Fruit fly (Drosophila melanogaster) whole organism, embryonic: ENCODE results near the gene DIP2.

ENCODE experiments used
- Abd-B ChIP-seq: fragments of 200-800 bp; sonication (Bioruptor generic); optimal IDR thresholded peaks from 2 replicates; lab custom pipeline; 2018; ENCODE audit warnings: missing biosample characterization, mild to moderate bottlenecking, missing genetic modification characterization, moderate library complexity
- Atf6 ChIP-seq: fragments of 200-800 bp; sonication (Bioruptor generic); IDR thresholded peaks from 2 replicates; pipeline ENCODE4 v1.3.6; 2022; ENCODE audit warnings: missing biosample characterization, missing genetic modification characterization
- Blimp-1 ChIP-seq: fragments of 200-800 bp; sonication (Bioruptor generic); optimal IDR thresholded peaks from 3 replicates; lab custom pipeline; 2018; ENCODE audit warnings: missing biosample characterization, missing genetic modification characterization, mild to moderate bottlenecking, moderate library complexity, missing genetic modification reagents
- CG10321 ChIP-seq: fragments of 200-800 bp; sonication (Bioruptor generic); IDR thresholded peaks from 2 replicates; pipeline ENCODE4 v1.3.6; 2022; ENCODE audit warnings: missing biosample characterization, missing genetic modification characterization
- CG12744 ChIP-seq: fragments of 200-800 bp; sonication (Bioruptor generic); optimal IDR thresholded peaks from 2 replicates; lab custom pipeline; 2016; ENCODE audit warnings: missing biosample characterization, missing genetic modification characterization
- CG12769 ChIP-seq: fragments of 200-800 bp; sonication (Bioruptor generic); optimal IDR thresholded peaks from 2 replicates; lab custom pipeline; 2019; ENCODE audit warnings: missing biosample characterization, mild to moderate bottlenecking, missing genetic modification characterization, moderate library complexity
- CG2120 ChIP-seq: fragments of 200-800 bp; sonication (Bioruptor generic); optimal IDR thresholded peaks from 3 replicates; lab custom pipeline; 2016; ENCODE audit warnings: missing biosample characterization, missing genetic modification characterization
- CG2678 ChIP-seq: fragments of 200-800 bp; sonication (Bioruptor generic); optimal IDR thresholded peaks from 3 replicates; lab custom pipeline; 2019; ENCODE audit warnings: missing biosample characterization, mild to moderate bottlenecking, missing genetic modification characterization, moderate library complexity
- CG31441 ChIP-seq: fragments of 200-800 bp; sonication (Bioruptor generic); IDR thresholded peaks from 2 replicates; pipeline ENCODE4 v1.3.6; 2022; ENCODE audit warnings: missing biosample characterization, missing genetic modification characterization
- CG3407 ChIP-seq: fragments of 200-800 bp; sonication (Bioruptor generic); optimal IDR thresholded peaks from 2 replicates; lab custom pipeline; 2018; ENCODE audit warnings: missing biosample characterization, mild to moderate bottlenecking, missing genetic modification characterization
- CG42726 ChIP-seq: fragments of 200-800 bp; sonication (Bioruptor generic); IDR thresholded peaks from 2 replicates; pipeline ENCODE4 v1.3.6; 2022; ENCODE audit warnings: missing biosample characterization, missing genetic modification characterization; ENCODE audit not compliant: partially characterized antibody
- CG4282 ChIP-seq: fragments of 200-800 bp; sonication (Bioruptor generic); optimal IDR thresholded peaks from 2 replicates; lab custom pipeline; 2016; ENCODE audit warnings: missing biosample characterization, missing genetic modification characterization
- CG5180 ChIP-seq: fragments of 200-800 bp; sonication (Bioruptor generic); optimal IDR thresholded peaks from 3 replicates; lab custom pipeline; 2017; ENCODE audit warnings: missing biosample characterization, missing genetic modification characterization, mild to moderate bottlenecking, moderate library complexity, missing genetic modification reagents
- CG6272 ChIP-seq: fragments of 200-800 bp; sonication (Bioruptor generic); IDR thresholded peaks from 2 replicates; pipeline ENCODE4 v1.3.6; 2022; ENCODE audit warnings: missing biosample characterization, missing genetic modification characterization
- CG6689 ChIP-seq: fragments of 200-800 bp; sonication (Bioruptor generic); IDR thresholded peaks from 2 replicates; pipeline ENCODE4 v1.3.6; 2022; ENCODE audit warnings: missing biosample characterization, missing genetic modification characterization
- CG7928 ChIP-seq: fragments of 200-800 bp; sonication (Bioruptor generic); optimal IDR thresholded peaks from 2 replicates; lab custom pipeline; 2017; ENCODE audit warnings: missing biosample characterization, mild to moderate bottlenecking, missing genetic modification characterization
- CG8281 ChIP-seq: fragments of 200-800 bp; sonication (Bioruptor generic); optimal IDR thresholded peaks from 2 replicates; lab custom pipeline; 2018; ENCODE audit warnings: missing biosample characterization, mild to moderate bottlenecking, missing genetic modification characterization, moderate library complexity
- CG8478 ChIP-seq: fragments of >200 bp; optimal IDR thresholded peaks from 2 replicates; lab custom pipeline; 2018
- CG8924 ChIP-seq: fragments of 200-800 bp; optimal IDR thresholded peaks from 3 replicates; lab custom pipeline; 2019; ENCODE audit warnings: missing biosample characterization, mild to moderate bottlenecking, missing genetic modification characterization, moderate library complexity
- CG9876 ChIP-seq: fragments of 200-800 bp; sonication (Bioruptor generic); optimal IDR thresholded peaks from 2 replicates; lab custom pipeline; 2016; ENCODE audit warnings: missing biosample characterization, missing genetic modification characterization
- Hr78 ChIP-seq, 2 experiments: fragments of 200-800 bp in 1 of 2; fragments of >200 bp in 1 of 2; sonication (Bioruptor generic) in 1 of 2; optimal IDR thresholded peaks; 2 replicates each; lab custom pipeline; 2017 to 2019; ENCODE audit warnings: missing biosample characterization in 2 of 2, missing genetic modification characterization in 2 of 2, mild to moderate bottlenecking in 1 of 2, moderate library complexity in 1 of 2
- MTF-1 ChIP-seq: fragments of 200-800 bp; sonication (Bioruptor generic); optimal IDR thresholded peaks from 2 replicates; lab custom pipeline; 2018; ENCODE audit warnings: missing biosample characterization, mild to moderate bottlenecking, missing genetic modification characterization, borderline replicate concordance
- Mad ChIP-seq: fragments of 200-800 bp; sonication (Bioruptor generic); optimal IDR thresholded peaks from 2 replicates; lab custom pipeline; 2016; ENCODE audit warnings: missing biosample characterization, missing genetic modification characterization
- Myb ChIP-seq: fragments of 200-800 bp; sonication (Bioruptor generic); optimal IDR thresholded peaks from 2 replicates; lab custom pipeline; 2016; ENCODE audit warnings: missing biosample characterization, missing genetic modification characterization
- Opbp ChIP-seq: fragments of 200-800 bp; sonication (Bioruptor generic); IDR thresholded peaks from 3 replicates; pipeline ENCODE4 v1.3.6; 2022; ENCODE audit warnings: missing biosample characterization, missing genetic modification characterization; ENCODE audit not compliant: partially characterized antibody
- Taf1 ChIP-seq: fragments of 200-800 bp; sonication (Bioruptor generic); IDR thresholded peaks from 2 replicates; pipeline ENCODE4 v1.3.6; 2022; ENCODE audit warnings: missing biosample characterization, missing genetic modification characterization
- ab ChIP-seq: fragments of 200-800 bp; sonication (Bioruptor generic); optimal IDR thresholded peaks from 2 replicates; lab custom pipeline; 2016; ENCODE audit warnings: missing biosample characterization, missing genetic modification characterization
- al ChIP-seq: fragments of 200-800 bp; sonication (Bioruptor generic); IDR thresholded peaks from 2 replicates; pipeline ENCODE4 v1.3.6; 2022; ENCODE audit warnings: missing biosample characterization, missing genetic modification characterization
- aop ChIP-seq: fragments of 200-800 bp; sonication (Bioruptor generic); IDR thresholded peaks from 2 replicates; pipeline ENCODE4 v1.3.6; 2022; ENCODE audit warnings: missing biosample characterization, missing genetic modification characterization
- bigmax ChIP-seq: fragments of 200-800 bp; sonication (Bioruptor generic); optimal IDR thresholded peaks from 2 replicates; lab custom pipeline; 2018; ENCODE audit warnings: missing biosample characterization, mild to moderate bottlenecking, missing genetic modification characterization
- dati ChIP-seq: fragments of 200-800 bp; sonication (Bioruptor generic); IDR thresholded peaks from 2 replicates; pipeline ENCODE4 v1.3.6; 2022; ENCODE audit warnings: missing biosample characterization, missing genetic modification characterization
- disco-r ChIP-seq: fragments of 200-800 bp; sonication (Bioruptor generic); optimal IDR thresholded peaks from 2 replicates; lab custom pipeline; 2016; ENCODE audit warnings: missing biosample characterization, missing genetic modification characterization
- dpn ChIP-seq, 2 experiments: fragments of 200-800 bp; sonication (Bioruptor generic); optimal IDR thresholded peaks; 3 replicates each; lab custom pipeline; 2016; ENCODE audit warnings: missing biosample characterization in 2 of 2, missing genetic modification characterization in 2 of 2
- fd96Cb ChIP-seq: fragments of 200-800 bp; sonication (Bioruptor generic); optimal IDR thresholded peaks from 2 replicates; lab custom pipeline; 2018; ENCODE audit warnings: missing biosample characterization, mild to moderate bottlenecking, missing genetic modification characterization, moderate library complexity
- hb ChIP-seq: fragments of 200-800 bp; sonication (Bioruptor generic); IDR thresholded peaks from 3 replicates; pipeline ENCODE4 v1.3.6; 2022; ENCODE audit warnings: missing biosample characterization, missing genetic modification characterization; ENCODE audit not compliant: partially characterized antibody
- jing ChIP-seq: fragments of 200-800 bp; sonication (Bioruptor generic); optimal IDR thresholded peaks from 2 replicates; lab custom pipeline; 2018; ENCODE audit warnings: missing biosample characterization, mild to moderate bottlenecking, missing genetic modification characterization
- lab ChIP-seq: fragments of 200-800 bp; sonication (Bioruptor generic); optimal IDR thresholded peaks from 3 replicates; lab custom pipeline; 2017; ENCODE audit warnings: missing biosample characterization, missing genetic modification characterization, mild to moderate bottlenecking, moderate library complexity, missing genetic modification reagents
- p53 ChIP-seq: fragments of 200-800 bp; sonication (Bioruptor generic); optimal IDR thresholded peaks from 2 replicates; lab custom pipeline; 2016; ENCODE audit warnings: missing biosample characterization, missing genetic modification characterization
- pita ChIP-seq: fragments of 200-800 bp; sonication (Bioruptor generic); optimal IDR thresholded peaks from 2 replicates; lab custom pipeline; 2017; ENCODE audit warnings: missing biosample characterization, mild to moderate bottlenecking, missing genetic modification characterization
- row ChIP-seq: fragments of 200-800 bp; sonication (Bioruptor generic); IDR thresholded peaks from 3 replicates; pipeline ENCODE4 v1.3.6; 2022; ENCODE audit warnings: missing biosample characterization, missing genetic modification characterization
- sim ChIP-seq: fragments of 200-800 bp; sonication (Bioruptor generic); IDR thresholded peaks from 2 replicates; pipeline ENCODE4 v1.3.6; 2022; ENCODE audit warnings: missing biosample characterization, missing genetic modification characterization
- sima ChIP-seq: fragments of 200-800 bp; sonication (Bioruptor generic); optimal IDR thresholded peaks from 2 replicates; lab custom pipeline; 2016; ENCODE audit warnings: missing biosample characterization, missing genetic modification characterization
- so ChIP-seq: fragments of 200-800 bp; sonication (Bioruptor generic); IDR thresholded peaks from 3 replicates; pipeline ENCODE4 v1.3.6; 2022; ENCODE audit warnings: missing biosample characterization, missing genetic modification characterization
- tgo ChIP-seq: fragments of 200-800 bp; sonication (Bioruptor generic); IDR thresholded peaks from 3 replicates; pipeline ENCODE4 v1.3.6; 2022; ENCODE audit warnings: missing biosample characterization, missing genetic modification characterization
- tll ChIP-seq, 2 experiments: fragments of 200-800 bp in 1 of 2; fragments of >200 bp in 1 of 2; sonication (Bioruptor generic) in 1 of 2; optimal IDR thresholded peaks; 2 replicates each; lab custom pipeline; 2017 to 2019; ENCODE audit warnings: missing biosample characterization in 2 of 2, missing genetic modification characterization in 2 of 2, mild to moderate bottlenecking in 1 of 2, moderate library complexity in 1 of 2
- trem ChIP-seq: fragments of 200-800 bp; optimal IDR thresholded peaks from 3 replicates; lab custom pipeline; 2019; ENCODE audit warnings: missing biosample characterization, mild to moderate bottlenecking, missing genetic modification characterization, moderate library complexity
- trh ChIP-seq: fragments of 200-800 bp; sonication (Bioruptor generic); optimal IDR thresholded peaks from 2 replicates; lab custom pipeline; 2016; ENCODE audit warnings: missing biosample characterization, missing genetic modification characterization
- tup ChIP-seq: fragments of 200-800 bp; sonication (Bioruptor generic); optimal IDR thresholded peaks from 2 replicates; lab custom pipeline; 2016; ENCODE audit warnings: missing biosample characterization, mild to moderate bottlenecking, missing genetic modification characterization, moderate library complexity
- tx ChIP-seq: fragments of 200-800 bp; sonication (Bioruptor generic); optimal IDR thresholded peaks from 2 replicates; lab custom pipeline; 2016; ENCODE audit warnings: missing biosample characterization, missing genetic modification characterization
- usp ChIP-seq: fragments of >200 bp; optimal IDR thresholded peaks from 2 replicates; lab custom pipeline; 2017; ENCODE audit warnings: missing biosample characterization, missing genetic modification characterization
- zen ChIP-seq: fragments of 200-800 bp; sonication (Bioruptor generic); optimal IDR thresholded peaks from 3 replicates; lab custom pipeline; 2018; ENCODE audit warnings: missing biosample characterization, mild to moderate bottlenecking, missing genetic modification characterization, moderate library complexity

DIP2 gene

DNA sequence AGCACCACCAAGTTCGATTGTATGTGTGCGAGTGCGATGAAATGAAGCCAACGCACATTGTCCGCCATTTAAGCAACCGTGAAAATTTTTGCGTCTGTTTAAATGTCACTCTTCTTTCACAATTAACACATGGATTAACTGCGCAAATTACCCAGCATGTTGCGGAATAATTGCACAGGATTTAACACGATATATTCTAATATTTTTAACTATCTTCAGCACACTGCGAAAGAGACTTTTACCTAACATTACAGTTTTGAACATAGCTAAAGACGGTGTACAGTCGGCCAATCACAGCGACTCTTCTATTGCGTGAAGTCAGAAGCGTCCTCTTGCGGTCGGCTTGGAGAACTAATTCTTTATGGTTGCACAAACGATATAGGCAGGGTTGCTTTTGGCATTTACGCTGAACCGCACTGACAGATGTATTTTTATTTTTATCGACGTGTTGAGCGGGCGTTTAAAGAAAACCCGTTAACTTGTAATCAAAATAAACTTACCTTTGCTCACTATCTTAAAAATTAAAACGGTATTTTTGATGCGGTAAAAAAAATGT lies 11.0 kb downstream of the DIP2 start (continued):
- TF ChIP-seq al: no peak
- no peak for TF ChIP-seq Abd-B (GFP tag; lab: Kevin White, UChicago)
- no peak for TF ChIP-seq Taf1 (GFP tag; lab: Robert Waterston, UW)
- TF ChIP-seq Mad (GFP tag; lab: Kevin White, UChicago): peak; percentile 9
- peak; percentile 46 to 48 for TF ChIP-seq dpn (GFP tag; optimal IDR thresholded peaks at IDR 0.05; lab: Kevin White, UChicago)
- TF ChIP-seq hb (GFP tag; lab: Robert Waterston, UW): peak; percentile 79
- TF ChIP-seq tll (GFP tag; optimal IDR thresholded peaks at IDR 0.05; lab: Kevin White, UChicago): no peak
- no peak for TF ChIP-seq pita (GFP tag; lab: Kevin White, UChicago)
- no peak for TF ChIP-seq sima (GFP tag; lab: Kevin White, UChicago)
- no peak for TF ChIP-seq aop (GFP tag; lab: Robert Waterston, UW)
- TF ChIP-seq CG12744 (GFP tag; lab: Kevin White, UChicago): peak; percentile 21
- TF ChIP-seq CG8478 (lab: Kevin White, UChicago): no peak
- peak; percentile 60 for TF ChIP-seq CG7928 (GFP tag; lab: Kevin White, UChicago)
- no peak for TF ChIP-seq Blimp-1 (GFP tag; lab: Kevin White, UChicago)
- TF ChIP-seq zen (tag; lab: Kevin White, UChicago): peak; percentile 54
- no peak for TF ChIP-seq tup (GFP tag; lab: Kevin White, UChicago)
- no peak for TF ChIP-seq CG6689
- TF ChIP-seq tx (GFP tag; lab: Kevin White, UChicago): no peak
- no peak for TF ChIP-seq Hr78 (GFP tag; optimal IDR thresholded peaks at IDR 0.05; lab: Kevin White, UChicago)
- TF ChIP-seq p53: peak; percentile 17
- peak; percentile 98 for TF ChIP-seq Myb (GFP tag; lab: Kevin White, UChicago)
- TF ChIP-seq jing (GFP tag; lab: Kevin White, UChicago): no peak
- no peak for TF ChIP-seq CG12769
- TF ChIP-seq CG2678 (tag; lab: Kevin White, UChicago): no peak
- TF ChIP-seq MTF-1 (GFP tag; lab: Kevin White, UChicago): no peak
- no peak for TF ChIP-seq trh
- peak; percentile 50 for TF ChIP-seq row (GFP tag; lab: Robert Waterston, UW)
- peak; percentile 83 for TF ChIP-seq trem (tag; lab: Kevin White, UChicago)
- TF ChIP-seq lab (GFP tag; lab: Kevin White, UChicago): no peak
- no peak for TF ChIP-seq fd96Cb
- TF ChIP-seq tgo: peak; percentile 34; the same call in 1 of the 3 replicates
- peak; percentile 48 for TF ChIP-seq ab (GFP tag; lab: Kevin White, UChicago)
- no peak for TF ChIP-seq dati
- TF ChIP-seq CG3407: no peak
- peak; percentile 54 for TF ChIP-seq bigmax
- no peak for TF ChIP-seq so (GFP tag; lab: Robert Waterston, UW)
- TF ChIP-seq disco-r (GFP tag; lab: Kevin White, UChicago): no peak
- peak; percentile 53 for TF ChIP-seq CG2120 (GFP tag; lab: Kevin White, UChicago)
- no peak for TF ChIP-seq CG6272 (GFP tag; lab: Robert Waterston, UW)
- no peak for TF ChIP-seq CG10321 (GFP tag; lab: Robert Waterston, UW)
- peak; percentile 85 for TF ChIP-seq CG5180
- no peak for TF ChIP-seq CG31441 (GFP tag; lab: Robert Waterston, UW)
- no peak for TF ChIP-seq CG8281 (tag; lab: Kevin White, UChicago)
- peak; percentile 44 for TF ChIP-seq CG9876 (GFP tag; lab: Kevin White, UChicago)
- TF ChIP-seq usp (GFP tag; lab: Kevin White, UChicago): no peak
- TF ChIP-seq sim: no peak
- TF ChIP-seq Opbp: peak; percentile 69
- TF ChIP-seq Atf6 (GFP tag; lab: Robert Waterston, UW): no peak
- TF ChIP-seq CG4282: no peak
- peak; percentile 81 for TF ChIP-seq CG42726 (GFP tag; lab: Robert Waterston, UW)
- TF ChIP-seq CG8924 (tag; lab: Kevin White, UChicago): no peak
